In genomic region chrX:11326213-11326731, dm6 we compare ENCODE assay signal across 1 fruit fly cellular context.
TF ChIP-seq lines count a peak whose summit lies in the region.

No protein-coding gene starts in this region.

TF ChIP-seq in whole organism, embryonic, 481 proteins besides CTCF, POLR2A, EP300 and RAD21 (continued from another document):
- peak; percentile 78 for TF ChIP-seq CG12659 (GFP tag; optimal IDR thresholded peaks at IDR 0.05; lab: Kevin White, UChicago)
- no peak for TF ChIP-seq CG31224 (GFP tag; IDR thresholded peaks at IDR 0.05; lab: Robert Waterston, UW)
- peak; percentile 40 for TF ChIP-seq ems (GFP tag; optimal IDR thresholded peaks at IDR 0.05; lab: Kevin White, UChicago)
- no peak for TF ChIP-seq CG15479 (GFP tag; optimal IDR thresholded peaks at IDR 0.05; lab: Kevin White, UChicago)
- TF ChIP-seq salm (tag; optimal IDR thresholded peaks at IDR 0.05; lab: Kevin White, UChicago) = peak; percentile 64
- TF ChIP-seq ken (GFP tag; IDR thresholded peaks at IDR 0.05; lab: Robert Waterston, UW) = no peak; the same call in 2 of the 3 replicates
- peak; percentile 35; the same call in 2 of the 3 replicates for TF ChIP-seq B-H1 (GFP tag; IDR thresholded peaks at IDR 0.05; lab: Robert Waterston, UW)
- peak; percentile 78 for TF ChIP-seq PHDP (tag; optimal IDR thresholded peaks at IDR 0.05; lab: Kevin White, UChicago)
- TF ChIP-seq CG3995 (GFP tag; optimal IDR thresholded peaks at IDR 0.05; lab: Kevin White, UChicago) = no peak
- no peak for TF ChIP-seq CG16813 (GFP tag; IDR thresholded peaks at IDR 0.05; lab: Robert Waterston, UW; ENCODE audit: partially characterized antibody)
- TF ChIP-seq pnt (GFP tag; optimal IDR thresholded peaks at IDR 0.05; lab: Kevin White, UChicago) = peak; percentile 35
- TF ChIP-seq knrl (GFP tag; IDR thresholded peaks at IDR 0.05; lab: Robert Waterston, UW; ENCODE audit: partially characterized antibody) = no peak
- TF ChIP-seq CG17612 (GFP tag; IDR thresholded peaks at IDR 0.05; lab: Robert Waterston, UW) = no peak
- TF ChIP-seq bcd (GFP tag; optimal IDR thresholded peaks at IDR 0.05; lab: Kevin White, UChicago) = peak; percentile 78
- TF ChIP-seq Ets65A (GFP tag; lab: Kevin White, UChicago) = peak; percentile 87
- TF ChIP-seq pan (optimal IDR thresholded peaks at IDR 0.05; lab: Kevin White, UChicago) = no peak
- TF ChIP-seq pan (GFP tag; optimal IDR thresholded peaks at IDR 0.05 in 1 of 2, IDR thresholded peaks at IDR 0.05 in 1 of 2) = peak in 1 of 2 experiments; percentile 44
- peak; percentile 94 for TF ChIP-seq Med (GFP tag; lab: Kevin White, UChicago)
- TF ChIP-seq sqz (GFP tag; optimal IDR thresholded peaks at IDR 0.05; lab: Kevin White, UChicago) = peak; percentile 56
- peak; percentile 43 for TF ChIP-seq CG33213 (GFP tag; optimal IDR thresholded peaks at IDR 0.05; lab: Kevin White, UChicago)
- peak; percentile 82 for TF ChIP-seq CG7839 (tag; optimal IDR thresholded peaks at IDR 0.05; lab: Kevin White, UChicago)
- peak; percentile 17 for TF ChIP-seq CG14965 (GFP tag; optimal IDR thresholded peaks at IDR 0.05; lab: Kevin White, UChicago; ENCODE audit: borderline replicate concordance)
- peak; percentile 78 for TF ChIP-seq CG2120 (GFP tag; optimal IDR thresholded peaks at IDR 0.05; lab: Kevin White, UChicago)
- no peak; the same call in 2 of the 3 replicates for TF ChIP-seq croc (GFP tag; conservative IDR thresholded peaks at IDR 0.05; lab: Robert Waterston, UW)
- TF ChIP-seq E2f1 (GFP tag; IDR thresholded peaks at IDR 0.05; lab: Robert Waterston, UW) = peak; percentile 54
- peak; percentile 30 for TF ChIP-seq NC2α (GFP tag; optimal IDR thresholded peaks at IDR 0.05; lab: Kevin White, UChicago)
- no peak for TF ChIP-seq br (optimal IDR thresholded peaks at IDR 0.05; lab: Kevin White, UChicago)
- no peak for TF ChIP-seq Scr (GFP tag; IDR thresholded peaks at IDR 0.05; lab: Robert Waterston, UW; ENCODE audit: partially characterized antibody)
- TF ChIP-seq twi (tag; optimal IDR thresholded peaks at IDR 0.05; lab: Kevin White, UChicago) = peak; percentile 13
- TF ChIP-seq pb (GFP tag; optimal IDR thresholded peaks at IDR 0.05; lab: Kevin White, UChicago) = peak; percentile 47
- TF ChIP-seq pros (GFP tag; optimal IDR thresholded peaks at IDR 0.05; lab: Kevin White, UChicago) = peak; percentile 14
- peak; percentile 62 for TF ChIP-seq sug (tag; optimal IDR thresholded peaks at IDR 0.05; lab: Kevin White, UChicago)
- TF ChIP-seq CG3847 (GFP tag; IDR thresholded peaks at IDR 0.05; lab: Robert Waterston, UW) = no peak; the same call in 1 of the 2 replicates
- peak; percentile 59 for TF ChIP-seq CG6813 (GFP tag; optimal IDR thresholded peaks at IDR 0.05; lab: Kevin White, UChicago)
- TF ChIP-seq Doc2 (GFP tag; IDR thresholded peaks at IDR 0.05; lab: Robert Waterston, UW) = 0 out of 2 replicates have a peak, but pooled peaks have one; percentile 6
- peak; percentile 65 for TF ChIP-seq schlank (tag; optimal IDR thresholded peaks at IDR 0.05; lab: Kevin White, UChicago)
- no peak for TF ChIP-seq Sin3A (optimal IDR thresholded peaks at IDR 0.05; lab: Kevin White, UChicago)
- TF ChIP-seq stwl (tag; optimal IDR thresholded peaks at IDR 0.05; lab: Kevin White, UChicago) = no peak
- TF ChIP-seq CrebB (tag; optimal IDR thresholded peaks at IDR 0.05; lab: Kevin White, UChicago) = peak; percentile 65
- TF ChIP-seq bowl (GFP tag; IDR thresholded peaks at IDR 0.05; lab: Robert Waterston, UW) = no peak
- TF ChIP-seq CG2199 (GFP tag; IDR thresholded peaks at IDR 0.05; lab: Robert Waterston, UW) = no peak
- TF ChIP-seq CG2116 (GFP tag; optimal IDR thresholded peaks at IDR 0.05; lab: Kevin White, UChicago) = peak; percentile 36
- TF ChIP-seq wdn (GFP tag; IDR thresholded peaks at IDR 0.05; lab: Robert Waterston, UW) = no peak
- TF ChIP-seq lbe (GFP tag; optimal IDR thresholded peaks at IDR 0.05; lab: Kevin White, UChicago) = peak; percentile 19
- TF ChIP-seq CG32772 (GFP tag; IDR thresholded peaks at IDR 0.05; lab: Robert Waterston, UW) = peak; percentile 51; the same call in 1 of the 2 replicates
- peak; percentile 39 for TF ChIP-seq Mad (GFP tag; optimal IDR thresholded peaks at IDR 0.05; lab: Kevin White, UChicago)
- TF ChIP-seq CG10274 (GFP tag; optimal IDR thresholded peaks at IDR 0.05; lab: Kevin White, UChicago) = peak; percentile 37
- TF ChIP-seq CG9932 (GFP tag; IDR thresholded peaks at IDR 0.05; lab: Robert Waterston, UW) = peak; percentile 56
- peak; percentile 17 for TF ChIP-seq cato (GFP tag; optimal IDR thresholded peaks at IDR 0.05; lab: Kevin White, UChicago; ENCODE audit: borderline replicate concordance)
- TF ChIP-seq CG6791 (GFP tag; IDR thresholded peaks at IDR 0.05; lab: Robert Waterston, UW; ENCODE audit: partially characterized antibody) = no peak
- peak; percentile 14 for TF ChIP-seq CG12942 (GFP tag; optimal IDR thresholded peaks at IDR 0.05; lab: Kevin White, UChicago)
- TF ChIP-seq Awh (GFP tag; IDR thresholded peaks at IDR 0.05; lab: Robert Waterston, UW) = peak; percentile 69; the same call in 1 of the 2 replicates
- TF ChIP-seq ATbp (GFP tag; optimal IDR thresholded peaks at IDR 0.05; lab: Kevin White, UChicago) = peak; percentile 75
- no peak for TF ChIP-seq ara (GFP tag; IDR thresholded peaks at IDR 0.05; lab: Robert Waterston, UW)
- TF ChIP-seq ind (GFP tag; optimal IDR thresholded peaks at IDR 0.05; lab: Kevin White, UChicago) = peak; percentile 58
- TF ChIP-seq ash1 (GFP tag; optimal IDR thresholded peaks at IDR 0.05; lab: Kevin White, UChicago) = no peak
- TF ChIP-seq mld (GFP tag; IDR thresholded peaks at IDR 0.05; lab: Robert Waterston, UW; ENCODE audit: partially characterized antibody) = no peak
- TF ChIP-seq GATAe (GFP tag; conservative IDR thresholded peaks at IDR 0.05; lab: Robert Waterston, UW) = no peak
- TF ChIP-seq CG15514 (GFP tag; optimal IDR thresholded peaks at IDR 0.05; lab: Kevin White, UChicago) = peak; percentile 66
- TF ChIP-seq CG2875 (GFP tag; optimal IDR thresholded peaks at IDR 0.05; lab: Kevin White, UChicago) = peak; percentile 17
- no peak for TF ChIP-seq CG8290 (GFP tag; optimal IDR thresholded peaks at IDR 0.05; lab: Kevin White, UChicago)
- no peak for TF ChIP-seq CG8290 (tag; optimal IDR thresholded peaks at IDR 0.05; lab: Kevin White, UChicago)
- peak; percentile 42 for TF ChIP-seq zfh2 (GFP tag; optimal IDR thresholded peaks at IDR 0.05; lab: Kevin White, UChicago)
- no peak for TF ChIP-seq CG9797 (GFP tag; optimal IDR thresholded peaks at IDR 0.05; lab: Kevin White, UChicago)
- peak; percentile 78 for TF ChIP-seq Blimp-1 (GFP tag; optimal IDR thresholded peaks at IDR 0.05; lab: Kevin White, UChicago)
- no peak for TF ChIP-seq gsb-n (tag; optimal IDR thresholded peaks at IDR 0.05; lab: Kevin White, UChicago)
- peak; percentile 54 for TF ChIP-seq peb (GFP tag; IDR thresholded peaks at IDR 0.05; lab: Robert Waterston, UW)
- TF ChIP-seq CG14014 (GFP tag; IDR thresholded peaks at IDR 0.05; lab: Robert Waterston, UW) = peak; percentile 72
- peak; percentile 53 for TF ChIP-seq CG5180 (GFP tag; optimal IDR thresholded peaks at IDR 0.05; lab: Kevin White, UChicago)
- 0 out of 2 replicates have a peak, but pooled peaks have one; percentile 27 for TF ChIP-seq NFAT (GFP tag; IDR thresholded peaks at IDR 0.05; lab: Robert Waterston, UW)
- peak; percentile 65 for TF ChIP-seq jing (GFP tag; optimal IDR thresholded peaks at IDR 0.05; lab: Kevin White, UChicago)
- TF ChIP-seq wor (GFP tag; IDR thresholded peaks at IDR 0.05; lab: Robert Waterston, UW) = peak; percentile 24; the same call in 1 of the 2 replicates
- peak; percentile 59 for TF ChIP-seq BtbVII (GFP tag; optimal IDR thresholded peaks at IDR 0.05; lab: Kevin White, UChicago)
- no peak for TF ChIP-seq p53 (GFP tag; optimal IDR thresholded peaks at IDR 0.05; lab: Kevin White, UChicago)
- no peak for TF ChIP-seq Stat92E (GFP tag; optimal IDR thresholded peaks at IDR 0.05; lab: Kevin White, UChicago)
- peak; percentile 69 for TF ChIP-seq CG6854 (GFP tag; optimal IDR thresholded peaks at IDR 0.05; lab: Kevin White, UChicago)
- TF ChIP-seq CG8359 (GFP tag; optimal IDR thresholded peaks at IDR 0.05; lab: Kevin White, UChicago; ENCODE audit: borderline replicate concordance) = peak; percentile 51
- no peak for TF ChIP-seq unc-4 (GFP tag; IDR thresholded peaks at IDR 0.05; lab: Robert Waterston, UW; ENCODE audit: partially characterized antibody)
- TF ChIP-seq cwo (GFP tag; optimal IDR thresholded peaks at IDR 0.05; lab: Kevin White, UChicago) = peak; percentile 61
- peak; percentile 83 for TF ChIP-seq dmrt99B (tag; optimal IDR thresholded peaks at IDR 0.05; lab: Kevin White, UChicago)
- TF ChIP-seq CG9727 (GFP tag; optimal IDR thresholded peaks at IDR 0.05; lab: Kevin White, UChicago) = peak; percentile 74
- peak; percentile 47 for TF ChIP-seq HLH54F (GFP tag; optimal IDR thresholded peaks at IDR 0.05; lab: Kevin White, UChicago)
- TF ChIP-seq ERR (GFP tag; optimal IDR thresholded peaks at IDR 0.05; lab: Kevin White, UChicago) = no peak
- no peak for TF ChIP-seq sima (GFP tag; optimal IDR thresholded peaks at IDR 0.05; lab: Kevin White, UChicago)
- peak; percentile 47 for TF ChIP-seq CG6765 (GFP tag; optimal IDR thresholded peaks at IDR 0.05; lab: Kevin White, UChicago)
- no peak for TF ChIP-seq CG1832 (GFP tag; optimal IDR thresholded peaks at IDR 0.05; lab: Kevin White, UChicago)
- TF ChIP-seq Poxn (GFP tag; IDR thresholded peaks at IDR 0.05; lab: Robert Waterston, UW) = no peak
- peak; percentile 49 for TF ChIP-seq Camta (GFP tag; optimal IDR thresholded peaks at IDR 0.05; lab: Kevin White, UChicago)
- TF ChIP-seq CG8388 (GFP tag; optimal IDR thresholded peaks at IDR 0.05; lab: Kevin White, UChicago) = peak; percentile 70
- peak; percentile 30 for TF ChIP-seq CG18476 (GFP tag; optimal IDR thresholded peaks at IDR 0.05; lab: Kevin White, UChicago)
- no peak for TF ChIP-seq gfzf (GFP tag; optimal IDR thresholded peaks at IDR 0.05; lab: Kevin White, UChicago)
- no peak for TF ChIP-seq pita (GFP tag; optimal IDR thresholded peaks at IDR 0.05; lab: Kevin White, UChicago)
- peak; percentile 38 for TF ChIP-seq pum (GFP tag; optimal IDR thresholded peaks at IDR 0.05; lab: Kevin White, UChicago)
- peak; percentile 36 for TF ChIP-seq CG8944 (GFP tag; optimal IDR thresholded peaks at IDR 0.05; lab: Kevin White, UChicago)
- TF ChIP-seq CG4707 (GFP tag; optimal IDR thresholded peaks at IDR 0.05; lab: Kevin White, UChicago) = peak; percentile 24
- peak; percentile 79 for TF ChIP-seq sd (tag; optimal IDR thresholded peaks at IDR 0.05; lab: Kevin White, UChicago)
- peak; percentile 32 for TF ChIP-seq Myb (GFP tag; optimal IDR thresholded peaks at IDR 0.05; lab: Kevin White, UChicago)
- peak; percentile 62 for TF ChIP-seq NfI (GFP tag; optimal IDR thresholded peaks at IDR 0.05; lab: Kevin White, UChicago)
- no peak for TF ChIP-seq Vsx1 (GFP tag; optimal IDR thresholded peaks at IDR 0.05; lab: Kevin White, UChicago)
- TF ChIP-seq CG18011 (GFP tag; optimal IDR thresholded peaks at IDR 0.05; lab: Kevin White, UChicago) = peak; percentile 11
- TF ChIP-seq Sox102F (GFP tag; optimal IDR thresholded peaks at IDR 0.05; lab: Kevin White, UChicago) = peak; percentile 61
- no peak for TF ChIP-seq Ravus (GFP tag; IDR thresholded peaks at IDR 0.05; lab: Robert Waterston, UW)
- peak; percentile 26 for TF ChIP-seq Six4 (GFP tag; optimal IDR thresholded peaks at IDR 0.05; lab: Kevin White, UChicago)
- TF ChIP-seq tap (tag; optimal IDR thresholded peaks at IDR 0.05; lab: Kevin White, UChicago) = peak; percentile 63
- peak; percentile 63 for TF ChIP-seq Hsf (GFP tag; optimal IDR thresholded peaks at IDR 0.05; lab: Kevin White, UChicago)
- TF ChIP-seq ase (GFP tag; IDR thresholded peaks at IDR 0.05; lab: Robert Waterston, UW) = no peak; the same call in 1 of the 3 replicates
- TF ChIP-seq CG32532 (GFP tag; IDR thresholded peaks at IDR 0.05; lab: Robert Waterston, UW) = peak; percentile 76
- no peak for TF ChIP-seq CG30020 (tag; optimal IDR thresholded peaks at IDR 0.05; lab: Kevin White, UChicago)
- peak; percentile 51 for TF ChIP-seq ttk (GFP tag; IDR thresholded peaks at IDR 0.05; lab: Robert Waterston, UW)
- TF ChIP-seq zf30C (GFP tag; optimal IDR thresholded peaks at IDR 0.05; lab: Kevin White, UChicago) = no peak
- no peak; the same call in 1 of the 2 replicates for TF ChIP-seq amos (GFP tag; IDR thresholded peaks at IDR 0.05; lab: Robert Waterston, UW; ENCODE audit: partially characterized antibody)
- peak; percentile 58; the same call in 1 of the 3 replicates for TF ChIP-seq so (GFP tag; IDR thresholded peaks at IDR 0.05; lab: Robert Waterston, UW)
- TF ChIP-seq otp (GFP tag; IDR thresholded peaks at IDR 0.05; lab: Robert Waterston, UW) = peak; percentile 77
